Worm (Caenorhabditis elegans): ENCODE results near the gene gpa-17.

- TF ChIP-seq saeg-2 (GFP tag; IDR thresholded peaks at IDR 0.05) (no peak), fos-1 (tag; optimal IDR thresholded peaks at IDR 0.05) (no peak)
Measured at ce11 chrIII:2571447-2571846, 14.9 kb upstream of the gpa-17 start, which contains the start of gene Y54F10AR.2.
